Fruit fly (Drosophila melanogaster) whole organism, embryonic: ENCODE data around the gene Tet.

Source experiments
- CG10274 ChIP-seq: fragments of 200-800 bp; sonication (Bioruptor generic); optimal IDR thresholded peaks from 3 replicates; lab custom pipeline; 2017; ENCODE audit warnings: missing biosample characterization, mild to moderate bottlenecking, missing genetic modification characterization
- CG10979 ChIP-seq: fragments of 200-800 bp; sonication (Bioruptor generic); optimal IDR thresholded peaks from 2 replicates; lab custom pipeline; 2018; ENCODE audit warnings: missing biosample characterization, mild to moderate bottlenecking, missing genetic modification characterization, moderate library complexity
- CG11696 ChIP-seq: fragments of 200-800 bp; sonication (Bioruptor generic); IDR thresholded peaks from 2 replicates; pipeline ENCODE4 v1.3.6; 2022; ENCODE audit warnings: missing biosample characterization, missing genetic modification characterization
- CG13624 ChIP-seq: fragments of 200-800 bp; sonication (Bioruptor generic); optimal IDR thresholded peaks from 2 replicates; lab custom pipeline; 2016; ENCODE audit warnings: missing biosample characterization, missing genetic modification characterization
- CG14441 ChIP-seq: fragments of 200-800 bp; sonication (Bioruptor generic); IDR thresholded peaks from 2 replicates; pipeline ENCODE4 v1.3.6; 2022; ENCODE audit warnings: missing biosample characterization, missing genetic modification characterization
- CG16813 ChIP-seq: fragments of 200-800 bp; sonication (Bioruptor generic); IDR thresholded peaks from 3 replicates; pipeline ENCODE4 v1.3.6; 2022; ENCODE audit warnings: missing biosample characterization, missing genetic modification characterization; ENCODE audit not compliant: partially characterized antibody
- CG17359 ChIP-seq: fragments of 200-800 bp; sonication (Bioruptor generic); optimal IDR thresholded peaks from 3 replicates; lab custom pipeline; 2018; ENCODE audit warnings: missing biosample characterization, mild to moderate bottlenecking, missing genetic modification characterization, moderate library complexity
- CG1832 ChIP-seq: fragments of 200-800 bp; sonication (Bioruptor generic); optimal IDR thresholded peaks from 2 replicates; lab custom pipeline; 2017; ENCODE audit warnings: missing biosample characterization, mild to moderate bottlenecking, missing genetic modification characterization, inconsistent platforms
- CG30431 ChIP-seq: fragments of 200-800 bp; sonication (Bioruptor generic); optimal IDR thresholded peaks from 2 replicates; lab custom pipeline; 2017; ENCODE audit warnings: missing biosample characterization, missing genetic modification characterization
- CG31365 ChIP-seq: fragments of 200-800 bp; sonication (Bioruptor generic); optimal IDR thresholded peaks from 2 replicates; lab custom pipeline; 2018; ENCODE audit warnings: missing biosample characterization, mild to moderate bottlenecking, missing genetic modification characterization
- CG31388 ChIP-seq: fragments of 200-800 bp; sonication (Bioruptor generic); optimal IDR thresholded peaks from 2 replicates; lab custom pipeline; 2016; ENCODE audit warnings: missing biosample characterization, missing genetic modification characterization
- CG32767 ChIP-seq: fragments of 200-800 bp; sonication (Bioruptor generic); IDR thresholded peaks from 2 replicates; pipeline ENCODE4 v1.3.6; 2022; ENCODE audit warnings: missing biosample characterization, missing genetic modification characterization
- CG3281 ChIP-seq: fragments of 200-800 bp; sonication (Bioruptor generic); optimal IDR thresholded peaks from 3 replicates; lab custom pipeline; 2017; ENCODE audit warnings: missing biosample characterization, mild to moderate bottlenecking, missing genetic modification characterization
- CG34224 ChIP-seq: fragments of 200-800 bp; sonication (Bioruptor generic); IDR thresholded peaks from 3 replicates; pipeline ENCODE4 v1.3.6; 2022; ENCODE audit warnings: missing biosample characterization, missing genetic modification characterization; ENCODE audit not compliant: partially characterized antibody
- CG3838 ChIP-seq: fragments of 200-800 bp; sonication (Bioruptor generic); optimal IDR thresholded peaks from 3 replicates; lab custom pipeline; 2016; ENCODE audit warnings: missing biosample characterization, missing genetic modification characterization
- CG4360 ChIP-seq: fragments of 200-800 bp; sonication (Bioruptor generic); IDR thresholded peaks from 2 replicates; pipeline ENCODE4 v1.3.6; 2022; ENCODE audit warnings: missing biosample characterization, missing genetic modification characterization
- CG4617 ChIP-seq: fragments of 200-800 bp; sonication (Bioruptor generic); optimal IDR thresholded peaks from 3 replicates; lab custom pipeline; 2016; ENCODE audit warnings: missing biosample characterization, missing genetic modification characterization, borderline replicate concordance
- CG6175 ChIP-seq: fragments of 200-800 bp; sonication (Bioruptor generic); IDR thresholded peaks from 3 replicates; pipeline ENCODE4 v1.3.6; 2022; ENCODE audit warnings: missing biosample characterization, missing genetic modification characterization
- CG7357 ChIP-seq: fragments of 200-800 bp; sonication (Bioruptor generic); IDR thresholded peaks from 3 replicates; pipeline ENCODE4 v1.3.6; 2022; ENCODE audit warnings: missing biosample characterization, missing genetic modification characterization
- CG7839 ChIP-seq: fragments of 200-800 bp; sonication (Bioruptor generic); optimal IDR thresholded peaks from 3 replicates; lab custom pipeline; 2018; ENCODE audit warnings: missing biosample characterization, mild to moderate bottlenecking, missing genetic modification characterization, moderate library complexity
- D ChIP-seq, 2 experiments: fragments of 200-800 bp in 1 of 2; fragments of >200 bp in 1 of 2; sonication (Bioruptor generic) in 1 of 2; optimal IDR thresholded peaks; 2 replicates in 1 of 2; 3 replicates in 1 of 2; lab custom pipeline; 2017; ENCODE audit warnings: mild to moderate bottlenecking in 1 of 2, missing biosample characterization in 1 of 2, missing genetic modification characterization in 1 of 2, missing genetic modification reagents in 1 of 2
- Ets65A ChIP-seq: fragments of 200-800 bp; sonication (Bioruptor generic); peaks from one replicate; lab custom pipeline; 2016; ENCODE audit warnings: missing biosample characterization, missing genetic modification characterization
- Gug ChIP-seq: fragments of 200-800 bp; sonication (Bioruptor generic); IDR thresholded peaks from 4 replicates; pipeline ENCODE4 v1.3.6; 2022; ENCODE audit warnings: missing biosample characterization, missing genetic modification characterization
- HLH54F ChIP-seq: fragments of 200-800 bp; sonication (Bioruptor generic); optimal IDR thresholded peaks from 3 replicates; lab custom pipeline; 2016; ENCODE audit warnings: missing biosample characterization, missing genetic modification characterization
- Med ChIP-seq: fragments of 200-800 bp; sonication (Bioruptor generic); peaks from one replicate; lab custom pipeline; 2016; ENCODE audit warnings: missing biosample characterization, missing genetic modification characterization, mild to moderate bottlenecking, inconsistent platforms, moderate library complexity
- Sox102F ChIP-seq: fragments of 200-800 bp; sonication (Bioruptor generic); optimal IDR thresholded peaks from 2 replicates; lab custom pipeline; 2018; ENCODE audit warnings: missing biosample characterization, mild to moderate bottlenecking, missing genetic modification characterization, moderate library complexity
- Spps ChIP-seq: fragments of 200-800 bp; sonication (Bioruptor generic); optimal IDR thresholded peaks from 2 replicates; lab custom pipeline; 2018; ENCODE audit warnings: missing biosample characterization, mild to moderate bottlenecking, missing genetic modification characterization
- Sry-β ChIP-seq: fragments of 200-800 bp; sonication (Bioruptor generic); optimal IDR thresholded peaks from 2 replicates; lab custom pipeline; 2018; ENCODE audit warnings: missing biosample characterization, mild to moderate bottlenecking, missing genetic modification characterization, moderate library complexity
- YL-1 ChIP-seq: fragments of 200-800 bp; sonication (Bioruptor generic); optimal IDR thresholded peaks from 3 replicates; lab custom pipeline; 2017; ENCODE audit warnings: missing biosample characterization, mild to moderate bottlenecking, missing genetic modification characterization
- ac ChIP-seq: fragments of 200-800 bp; sonication (Bioruptor generic); optimal IDR thresholded peaks from 3 replicates; lab custom pipeline; 2017; ENCODE audit warnings: missing biosample characterization, mild to moderate bottlenecking, missing genetic modification characterization
- bab2 ChIP-seq: fragments of 200-800 bp; sonication (Bioruptor generic); optimal IDR thresholded peaks from 2 replicates; lab custom pipeline; 2016; ENCODE audit warnings: missing biosample characterization, missing genetic modification characterization
- bcd ChIP-seq: fragments of 200-800 bp; sonication (Bioruptor generic); optimal IDR thresholded peaks from 2 replicates; lab custom pipeline; 2017; ENCODE audit warnings: missing biosample characterization, mild to moderate bottlenecking, missing genetic modification characterization
- cas ChIP-seq: fragments of 200-800 bp; sonication (Bioruptor generic); IDR thresholded peaks from 2 replicates; pipeline ENCODE4 v1.3.6; 2022; ENCODE audit warnings: missing biosample characterization, missing genetic modification characterization
- jing ChIP-seq: fragments of 200-800 bp; sonication (Bioruptor generic); optimal IDR thresholded peaks from 2 replicates; lab custom pipeline; 2018; ENCODE audit warnings: missing biosample characterization, mild to moderate bottlenecking, missing genetic modification characterization
- lov ChIP-seq, 2 experiments: fragments of 200-800 bp in 1 of 2; fragments of >200 bp in 1 of 2; sonication (Bioruptor generic) in 1 of 2; IDR thresholded peaks in 1 of 2; optimal IDR thresholded peaks in 1 of 2; 2 replicates in 1 of 2; 3 replicates in 1 of 2; pipeline versions ENCODE4 v1.3.6 to Lab custom; 2017 to 2022; ENCODE audit warnings: missing biosample characterization in 1 of 2, missing genetic modification characterization in 1 of 2
- phol ChIP-seq: fragments of 200-800 bp; sonication (Bioruptor generic); optimal IDR thresholded peaks from 3 replicates; lab custom pipeline; 2018; ENCODE audit warnings: missing biosample characterization, mild to moderate bottlenecking, missing genetic modification characterization, moderate library complexity
- pnt ChIP-seq: fragments of 200-800 bp; sonication (Bioruptor generic); optimal IDR thresholded peaks from 3 replicates; lab custom pipeline; 2016; ENCODE audit warnings: missing biosample characterization, missing genetic modification characterization
- sc ChIP-seq, 3 experiments: fragments of >200 bp in 2 of 3; fragments of 200-800 bp in 1 of 3; sonication (Bioruptor generic) in 1 of 3; optimal IDR thresholded peaks; 2 replicates in 2 of 3; 3 replicates in 1 of 3; lab custom pipeline; 2017; ENCODE audit warnings: mild to moderate bottlenecking in 1 of 3, missing biosample characterization in 1 of 3, missing genetic modification characterization in 1 of 3, missing genetic modification reagents in 1 of 3
- slbo ChIP-seq: fragments of 200-800 bp; sonication (Bioruptor generic); IDR thresholded peaks from 2 replicates; pipeline ENCODE4 v1.3.6; 2022; ENCODE audit warnings: missing biosample characterization, missing genetic modification characterization
- sug ChIP-seq: fragments of 200-800 bp; optimal IDR thresholded peaks from 2 replicates; lab custom pipeline; 2019; ENCODE audit warnings: missing biosample characterization, mild to moderate bottlenecking, missing genetic modification characterization, moderate library complexity
- tap ChIP-seq: fragments of 200-800 bp; optimal IDR thresholded peaks from 3 replicates; lab custom pipeline; 2019; ENCODE audit warnings: missing biosample characterization, mild to moderate bottlenecking, missing genetic modification characterization, moderate library complexity
- tll ChIP-seq, 2 experiments: fragments of 200-800 bp in 1 of 2; fragments of >200 bp in 1 of 2; sonication (Bioruptor generic) in 1 of 2; optimal IDR thresholded peaks; 2 replicates each; lab custom pipeline; 2017 to 2019; ENCODE audit warnings: missing biosample characterization in 2 of 2, missing genetic modification characterization in 2 of 2, mild to moderate bottlenecking in 1 of 2, moderate library complexity in 1 of 2
- tup ChIP-seq: fragments of 200-800 bp; sonication (Bioruptor generic); optimal IDR thresholded peaks from 2 replicates; lab custom pipeline; 2016; ENCODE audit warnings: missing biosample characterization, mild to moderate bottlenecking, missing genetic modification characterization, moderate library complexity
- zen ChIP-seq: fragments of 200-800 bp; sonication (Bioruptor generic); optimal IDR thresholded peaks from 3 replicates; lab custom pipeline; 2018; ENCODE audit warnings: missing biosample characterization, mild to moderate bottlenecking, missing genetic modification characterization, moderate library complexity
- zfh2 ChIP-seq: fragments of 200-800 bp; sonication (Bioruptor generic); optimal IDR thresholded peaks from 2 replicates; lab custom pipeline; 2016; ENCODE audit warnings: missing biosample characterization, missing genetic modification characterization

Tet gene

dm6 chr3L:2808278-2808892, 70.6 kb downstream of the Tet start (continued):
- TF ChIP-seq CG4360 (GFP tag; lab: Robert Waterston, UW) = 0 out of 2 replicates have a peak, but pooled peaks have one; percentile 43
- no peak for TF ChIP-seq cas (GFP tag; lab: Robert Waterston, UW)
- TF ChIP-seq zen = peak; percentile 33
- TF ChIP-seq CG10979 = peak; percentile 23
- TF ChIP-seq CG10274 (GFP tag; lab: Kevin White, UChicago) = no peak
- TF ChIP-seq CG1832 (GFP tag; lab: Kevin White, UChicago) = peak; percentile 94
- TF ChIP-seq CG11696 (GFP tag; lab: Robert Waterston, UW) = peak; percentile 87
- no peak for TF ChIP-seq tll (GFP tag; optimal IDR thresholded peaks at IDR 0.05; lab: Kevin White, UChicago)
- peak; percentile 28; the same call in 1 of the 2 replicates for TF ChIP-seq CG14441 (GFP tag; lab: Robert Waterston, UW)
- TF ChIP-seq D (optimal IDR thresholded peaks at IDR 0.05; lab: Kevin White, UChicago) = no peak
- peak; percentile 0 for TF ChIP-seq D (GFP tag; optimal IDR thresholded peaks at IDR 0.05; lab: Kevin White, UChicago)

- TF ChIP-seq CG32767 (no peak), CG3281 (GFP tag; lab: Kevin White, UChicago) (no peak), zfh2 (GFP tag; lab: Kevin White, UChicago) (no peak), CG7357 (GFP tag; lab: Robert Waterston, UW) (0 out of 3 replicates have a peak, but pooled peaks have one; percentile 21), CG31388 (no peak), CG3838 (GFP tag; lab: Kevin White, UChicago) (no peak), Med (peak; percentile 2), Sox102F (GFP tag; lab: Kevin White, UChicago) (no peak), sug (no peak), Ets65A (GFP tag; lab: Kevin White, UChicago) (peak; percentile 73), HLH54F (no peak)
These were observed 71.6 kb downstream of the Tet start for dm6 chr3L:2807376-2807775.

- TF ChIP-seq Sry-β (GFP tag; lab: Kevin White, UChicago) = no peak
- no peak for TF ChIP-seq CG4617
- TF ChIP-seq pnt (GFP tag; lab: Kevin White, UChicago) = peak; percentile 51
- peak; percentile 17 for TF ChIP-seq CG31365
- TF ChIP-seq CG30431 (GFP tag; lab: Kevin White, UChicago) = peak; percentile 11
- TF ChIP-seq bab2 = peak; percentile 44
- TF ChIP-seq ac (GFP tag; lab: Kevin White, UChicago) = no peak
- TF ChIP-seq lov (optimal IDR thresholded peaks at IDR 0.05; lab: Kevin White, UChicago) = no peak
- TF ChIP-seq lov (GFP tag; IDR thresholded peaks at IDR 0.05; lab: Robert Waterston, UW) = peak; percentile 90
- no peak for TF ChIP-seq tup
- peak; percentile 79 for TF ChIP-seq CG17359 (tag; lab: Kevin White, UChicago)
- peak; percentile 82 for TF ChIP-seq slbo
- TF ChIP-seq bcd = peak; percentile 74
- TF ChIP-seq CG13624 = no peak
- peak; percentile 78; the same call in 2 of the 3 replicates for TF ChIP-seq CG6175 (GFP tag; lab: Robert Waterston, UW)
- TF ChIP-seq tap = peak; percentile 62
- no peak for TF ChIP-seq jing (GFP tag; lab: Kevin White, UChicago)
- peak; percentile 85 for TF ChIP-seq CG7839 (tag; lab: Kevin White, UChicago)
- TF ChIP-seq CG16813 (GFP tag; lab: Robert Waterston, UW) = no peak
- TF ChIP-seq Spps (tag; lab: Kevin White, UChicago) = peak; percentile 56
- TF ChIP-seq CG34224 (GFP tag; lab: Robert Waterston, UW) = no peak
- peak; percentile 67 for TF ChIP-seq phol (tag; lab: Kevin White, UChicago)
- TF ChIP-seq YL-1 (GFP tag; lab: Kevin White, UChicago) = no peak
- TF ChIP-seq CG1832 (GFP tag; lab: Kevin White, UChicago) = no peak
- no peak for TF ChIP-seq sc (optimal IDR thresholded peaks at IDR 0.05; lab: Kevin White, UChicago)
- no peak for TF ChIP-seq sc (GFP tag; optimal IDR thresholded peaks at IDR 0.05; lab: Kevin White, UChicago)
- TF ChIP-seq Gug (GFP tag; lab: Robert Waterston, UW) = peak; percentile 91
These were observed 72.9 kb downstream of the Tet start for dm6 chr3L:2805956-2806527.
